Worm (Caenorhabditis elegans) whole organism, L4 larva: Measurements from ENCODE around the gene Y37D8A.3.
A peak's percentile ranks its signal among the peaks of the same experiment; 100 is the strongest.

Source experiments
- F44E2.7 ChIP-seq: fragments of 200-800 bp; sonication (Bioruptor generic); IDR thresholded peaks from 2 replicates; pipeline ENCODE4 v2.1.2; 2022; ENCODE audit warnings: missing genetic modification characterization, missing compliant biosample characterization
- R02D3.7 ChIP-seq: fragments of 150-350 bp; sonication (generic microtip); optimal IDR thresholded peaks from 3 replicates; lab custom pipeline; 2014; ENCODE audit warnings: missing biosample characterization, missing genetic modification characterization
- T20F7.1 ChIP-seq: fragments of 200-800 bp; sonication (Bioruptor generic); optimal IDR thresholded peaks from 2 replicates; lab custom pipeline; 2018; ENCODE audit warnings: mild to moderate bottlenecking, missing genetic modification characterization, missing compliant biosample characterization
- T26A8.4 ChIP-seq: fragments of 200-800 bp; sonication (Bioruptor generic); IDR thresholded peaks from 2 replicates; pipeline ENCODE4 v1.3.6; 2022; ENCODE audit warnings: missing genetic modification characterization, missing compliant biosample characterization
- Y105C5A.15 ChIP-seq: fragments of 200-800 bp; sonication (Bioruptor generic); IDR thresholded peaks from 2 replicates; pipeline ENCODE4 v1.3.6; 2022; ENCODE audit warnings: missing genetic modification characterization, missing compliant biosample characterization
- Y5F2A.4 ChIP-seq: fragments of 200-800 bp; sonication (Bioruptor generic); optimal IDR thresholded peaks from 2 replicates; lab custom pipeline; 2018; ENCODE audit warnings: mild to moderate bottlenecking, missing genetic modification characterization, missing compliant biosample characterization
- Y75B8A.6 ChIP-seq: fragments of 200-800 bp; sonication (Bioruptor generic); IDR thresholded peaks from 2 replicates; pipeline ENCODE4 v1.3.6; 2022; ENCODE audit warnings: missing genetic modification reagents, missing genetic modification characterization, missing compliant biosample characterization
- ZK337.2 ChIP-seq: fragments of 200-800 bp; sonication (Bioruptor generic); IDR thresholded peaks from 2 replicates; pipeline ENCODE4 v1.3.6; 2022; ENCODE audit warnings: missing genetic modification reagents, missing genetic modification characterization, missing compliant biosample characterization
- arid-1 ChIP-seq: fragments of 200-800 bp; sonication (Bioruptor generic); conservative IDR thresholded peaks from 2 replicates; pipeline ENCODE4 v1.3.6; 2022; ENCODE audit warnings: missing genetic modification reagents, missing genetic modification characterization, missing compliant biosample characterization
- attf-4 ChIP-seq: sonication (generic microtip); optimal IDR thresholded peaks from 3 replicates; lab custom pipeline; 2017; ENCODE audit warnings: missing biosample characterization, missing genetic modification characterization
- ceh-28 ChIP-seq: fragments of 150-350 bp; optimal IDR thresholded peaks from 2 replicates; lab custom pipeline; 2014; ENCODE audit warnings: missing biosample characterization, missing genetic modification reagents, missing genetic modification characterization
- ceh-32 ChIP-seq: sonication (generic microtip); optimal IDR thresholded peaks from 2 replicates; lab custom pipeline; 2016; ENCODE audit warnings: mild to moderate bottlenecking, missing genetic modification characterization, missing compliant biosample characterization; ENCODE audit not compliant: poor library complexity
- ctbp-1 ChIP-seq: fragments of 200-800 bp; sonication (Bioruptor generic); IDR thresholded peaks from 2 replicates; pipeline ENCODE4 v1.3.6; 2022; ENCODE audit warnings: missing genetic modification reagents, missing genetic modification characterization, missing compliant biosample characterization
- daf-16 ChIP-seq, 3 experiments: sonication (generic microtip); optimal IDR thresholded peaks; 2 replicates each; lab custom pipeline; 2016 to 2017; ENCODE audit warnings: missing genetic modification characterization in 3 of 3, missing genetic modification reagents in 3 of 3, mild to moderate bottlenecking in 2 of 3, missing compliant biosample characterization in 2 of 3, missing biosample characterization in 1 of 3, moderate library complexity in 1 of 3
- dmd-6 ChIP-seq: fragments of 200-800 bp; sonication (Bioruptor generic); IDR thresholded peaks from 2 replicates; pipeline ENCODE4 v1.3.6; 2022; ENCODE audit warnings: missing genetic modification reagents, missing genetic modification characterization, missing compliant biosample characterization
- dmd-8 ChIP-seq: fragments of 200-800 bp; sonication (Bioruptor generic); IDR thresholded peaks from 2 replicates; pipeline ENCODE4 v1.3.6; 2022; ENCODE audit warnings: missing genetic modification characterization, missing compliant biosample characterization
- dpl-1 ChIP-seq: fragments of 150-350 bp; optimal IDR thresholded peaks from 2 replicates; lab custom pipeline; 2014; ENCODE audit warnings: missing biosample characterization, missing genetic modification reagents, missing genetic modification characterization
- egl-27 ChIP-seq: sonication (generic microtip); optimal IDR thresholded peaks from 3 replicates; lab custom pipeline; 2017; ENCODE audit warnings: missing biosample characterization, missing genetic modification reagents, missing genetic modification characterization
- egl-43 ChIP-seq: fragments of 200-800 bp; sonication (Bioruptor generic); IDR thresholded peaks from 2 replicates; pipeline ENCODE4 v1.3.6; 2022; ENCODE audit warnings: missing genetic modification reagents, missing genetic modification characterization, missing compliant biosample characterization
- fos-1 ChIP-seq: fragments of 150-350 bp; optimal IDR thresholded peaks from 2 replicates; lab custom pipeline; 2014; ENCODE audit warnings: missing biosample characterization, missing genetic modification characterization
- hlh-11 ChIP-seq: fragments of 200-800 bp; sonication (Bioruptor generic); optimal IDR thresholded peaks from 2 replicates; lab custom pipeline; 2018; ENCODE audit warnings: mild to moderate bottlenecking, missing genetic modification characterization, missing compliant biosample characterization
- hlh-30 ChIP-seq: sonication (generic microtip); optimal IDR thresholded peaks from 2 replicates; lab custom pipeline; 2017; ENCODE audit warnings: antibody characterized with exemption, mild to moderate bottlenecking, missing genetic modification characterization, missing compliant biosample characterization; ENCODE audit not compliant: insufficient read depth
- lin-39 ChIP-seq: fragments of 150-350 bp; optimal IDR thresholded peaks from 2 replicates; lab custom pipeline; 2014; ENCODE audit warnings: missing biosample characterization, missing genetic modification reagents, missing genetic modification characterization
- lir-3 ChIP-seq: sonication (generic microtip); optimal IDR thresholded peaks from 2 replicates; lab custom pipeline; 2016; ENCODE audit warnings: mild to moderate bottlenecking, missing genetic modification characterization, missing compliant biosample characterization
- lsy-2 ChIP-seq, 2 experiments: fragments of 150-350 bp in 1 of 2; sonication (generic microtip) in 1 of 2; optimal IDR thresholded peaks; 2 replicates each; lab custom pipeline; 2014 to 2017; ENCODE audit warnings: missing biosample characterization in 2 of 2, missing genetic modification characterization in 2 of 2
- mdt-29 ChIP-seq: fragments of 200-800 bp; sonication (Bioruptor generic); IDR thresholded peaks from 2 replicates; pipeline ENCODE4 v1.3.6; 2022; ENCODE audit warnings: missing genetic modification reagents, missing genetic modification characterization, missing compliant biosample characterization
- mxl-2 ChIP-seq: fragments of 200-800 bp; sonication (Bioruptor generic); conservative IDR thresholded peaks from 2 replicates; pipeline ENCODE4 v1.3.6; 2022; ENCODE audit warnings: missing genetic modification reagents, missing genetic modification characterization, missing compliant biosample characterization
- mxl-3 ChIP-seq: fragments of 200-800 bp; sonication (Bioruptor generic); optimal IDR thresholded peaks from 2 replicates; lab custom pipeline; 2018; ENCODE audit warnings: mild to moderate bottlenecking, missing genetic modification characterization, missing compliant biosample characterization
- nhr-102 ChIP-seq: sonication (generic microtip); optimal IDR thresholded peaks from 2 replicates; lab custom pipeline; 2016; ENCODE audit warnings: mild to moderate bottlenecking, missing genetic modification characterization, moderate library complexity, missing compliant biosample characterization
- nhr-25 ChIP-seq: sonication (generic microtip); optimal IDR thresholded peaks from 2 replicates; lab custom pipeline; 2017; ENCODE audit warnings: missing genetic modification characterization, mild to moderate bottlenecking, missing compliant biosample characterization, antibody characterized with exemption, moderate library complexity, borderline replicate concordance; ENCODE audit not compliant: insufficient read depth
- nhr-28 ChIP-seq: fragments of 150-350 bp; optimal IDR thresholded peaks from 2 replicates; lab custom pipeline; 2014; ENCODE audit warnings: missing biosample characterization, missing genetic modification characterization
- nhr-41 ChIP-seq: fragments of 200-800 bp; sonication (Bioruptor generic); IDR thresholded peaks from 2 replicates; pipeline ENCODE4 v1.3.6; 2022; ENCODE audit warnings: missing genetic modification reagents, missing genetic modification characterization, missing compliant biosample characterization
- nhr-42 ChIP-seq: fragments of 200-800 bp; sonication (Bioruptor generic); IDR thresholded peaks from 2 replicates; pipeline ENCODE4 v1.3.6; 2022; ENCODE audit warnings: missing genetic modification characterization, missing compliant biosample characterization
- nhr-6 ChIP-seq: fragments of 150-350 bp; optimal IDR thresholded peaks from 2 replicates; lab custom pipeline; 2014; ENCODE audit warnings: missing biosample characterization, missing genetic modification characterization
- nhr-77 ChIP-seq: fragments of 150-350 bp; optimal IDR thresholded peaks from 2 replicates; lab custom pipeline; 2014; ENCODE audit warnings: missing biosample characterization, missing genetic modification characterization
- rbr-2 ChIP-seq: sonication (generic microtip); optimal IDR thresholded peaks from 2 replicates; lab custom pipeline; 2016; ENCODE audit warnings: missing genotype, missing genetic modification characterization, missing compliant biosample characterization
- set-16 ChIP-seq: fragments of 200-800 bp; sonication (Bioruptor generic); IDR thresholded peaks from 2 replicates; pipeline ENCODE4 v1.3.6; 2022; ENCODE audit warnings: missing genetic modification reagents, missing genetic modification characterization, missing compliant biosample characterization
- tag-97 ChIP-seq: fragments of 200-800 bp; sonication (Bioruptor generic); IDR thresholded peaks from 2 replicates; pipeline ENCODE4 v1.3.6; 2022; ENCODE audit warnings: missing genetic modification characterization, missing compliant biosample characterization
- unc-39 ChIP-seq: sonication (generic microtip); optimal IDR thresholded peaks from 2 replicates; lab custom pipeline; 2017; ENCODE audit warnings: missing biosample characterization, missing genetic modification characterization
- zag-1 ChIP-seq: fragments of 150-350 bp; optimal IDR thresholded peaks from 2 replicates; lab custom pipeline; 2014; ENCODE audit warnings: missing biosample characterization, missing genetic modification characterization
- zfp-3 ChIP-seq: fragments of 200-800 bp; sonication (Bioruptor generic); conservative IDR thresholded peaks from 2 replicates; pipeline ENCODE4 v1.3.6; 2022; ENCODE audit warnings: missing genetic modification reagents, missing genetic modification characterization, missing compliant biosample characterization
- zip-2 ChIP-seq: fragments of 150-350 bp; optimal IDR thresholded peaks from 2 replicates; lab custom pipeline; 2014; ENCODE audit warnings: missing biosample characterization, missing genetic modification characterization

The Y37D8A.3 gene

ce11 chrIII:12855394-12855793 is 26.2 kb downstream of the Y37D8A.3 start, which contains the start of gene Y37D8A.5:
TSS of gene Y37D8A.5 (minus strand) at chrIII:12855494.
- TF ChIP-seq egl-27 (tag; lab: Kevin White, UChicago): no peak
- no peak for TF ChIP-seq nhr-42 (GFP tag; lab: Robert Waterston, UW)
- TF ChIP-seq lsy-2 (tag; optimal IDR thresholded peaks at IDR 0.05; lab: Kevin White, UChicago): no peak
- no peak for TF ChIP-seq T26A8.4
- TF ChIP-seq nhr-102 (tag; lab: Kevin White, UChicago): no peak
- no peak for TF ChIP-seq attf-4 (tag; lab: Kevin White, UChicago)
- no peak for TF ChIP-seq lir-3 (tag; lab: Kevin White, UChicago)
- no peak for TF ChIP-seq arid-1 (GFP tag; lab: Robert Waterston, UW)
- no peak for TF ChIP-seq Y75B8A.6 (GFP tag; lab: Robert Waterston, UW)
- no peak for TF ChIP-seq T20F7.1 (GFP tag; lab: Kevin White, UChicago)

- TF ChIP-seq Y5F2A.4 (GFP tag; lab: Kevin White, UChicago): no peak
- no peak for TF ChIP-seq unc-39 (tag; lab: Kevin White, UChicago)
- TF ChIP-seq mdt-29 (GFP tag; lab: Robert Waterston, UW): no peak
- TF ChIP-seq nhr-77: no peak
- TF ChIP-seq ceh-32: no peak
- TF ChIP-seq ZK337.2 (GFP tag; lab: Robert Waterston, UW): no peak
- no peak for TF ChIP-seq tag-97 (GFP tag; lab: Robert Waterston, UW)
- no peak for TF ChIP-seq ctbp-1
- TF ChIP-seq daf-16 (GFP tag; optimal IDR thresholded peaks at IDR 0.05; lab: Kevin White, UChicago): no peak
- no peak for TF ChIP-seq daf-16 (tag; optimal IDR thresholded peaks at IDR 0.05; lab: Kevin White, UChicago)
- no peak for TF ChIP-seq dmd-6 (GFP tag; lab: Robert Waterston, UW)
- TF ChIP-seq T26A8.4: no peak
- no peak for TF ChIP-seq nhr-25
- no peak for TF ChIP-seq zag-1
- no peak for TF ChIP-seq egl-27 (tag; lab: Kevin White, UChicago)
- TF ChIP-seq R02D3.7 (tag; lab: Kevin White, UChicago): no peak
- TF ChIP-seq zfp-3 (GFP tag; lab: Robert Waterston, UW): no peak
- no peak for TF ChIP-seq F44E2.7 (GFP tag; lab: Robert Waterston, UW)
- no peak for TF ChIP-seq fos-1 (tag; lab: Kevin White, UChicago)
Observed at ce11 chrIII:12856628-12857027, 27.5 kb downstream of the Y37D8A.3 start, which contains the start of gene Y37D8A.26. TSS of gene Y37D8A.26 (minus strand) at chrIII:12856728.

- no peak for TF ChIP-seq dpl-1
- TF ChIP-seq zip-2 (tag; lab: Kevin White, UChicago): no peak
- TF ChIP-seq dmd-8: no peak
- TF ChIP-seq nhr-41 (GFP tag; lab: Robert Waterston, UW): no peak
- TF ChIP-seq nhr-6 (tag; lab: Kevin White, UChicago): no peak
- TF ChIP-seq nhr-28 (tag; lab: Kevin White, UChicago): peak; percentile 39
- peak; percentile 13 for TF ChIP-seq hlh-11
- TF ChIP-seq ceh-28 (tag; lab: Kevin White, UChicago): no peak
- no peak for TF ChIP-seq dmd-6 (GFP tag; lab: Robert Waterston, UW)
- no peak for TF ChIP-seq tag-97 (GFP tag; lab: Robert Waterston, UW)
- TF ChIP-seq Y105C5A.15 (GFP tag; lab: Robert Waterston, UW): no peak
- no peak for TF ChIP-seq attf-4 (tag; lab: Kevin White, UChicago)
- peak; percentile 68 for TF ChIP-seq mxl-3 (GFP tag; lab: Kevin White, UChicago)
- no peak for TF ChIP-seq lin-39
- TF ChIP-seq set-16 (GFP tag; lab: Robert Waterston, UW): no peak
- no peak for TF ChIP-seq egl-43 (GFP tag; lab: Robert Waterston, UW)
- TF ChIP-seq R02D3.7 (tag; lab: Kevin White, UChicago): no peak
- TF ChIP-seq rbr-2 (tag; lab: Kevin White, UChicago): no peak
- TF ChIP-seq hlh-30 (tag; lab: Kevin White, UChicago): peak; percentile 8
- no peak for TF ChIP-seq mxl-2 (GFP tag; lab: Robert Waterston, UW)
Observed at ce11 chrIII:12860119-12860518, 31.0 kb downstream of the Y37D8A.3 start.
